Worm (Caenorhabditis elegans): ENCODE measurements around the gene attf-2.

Gene attf-2

DNA sequence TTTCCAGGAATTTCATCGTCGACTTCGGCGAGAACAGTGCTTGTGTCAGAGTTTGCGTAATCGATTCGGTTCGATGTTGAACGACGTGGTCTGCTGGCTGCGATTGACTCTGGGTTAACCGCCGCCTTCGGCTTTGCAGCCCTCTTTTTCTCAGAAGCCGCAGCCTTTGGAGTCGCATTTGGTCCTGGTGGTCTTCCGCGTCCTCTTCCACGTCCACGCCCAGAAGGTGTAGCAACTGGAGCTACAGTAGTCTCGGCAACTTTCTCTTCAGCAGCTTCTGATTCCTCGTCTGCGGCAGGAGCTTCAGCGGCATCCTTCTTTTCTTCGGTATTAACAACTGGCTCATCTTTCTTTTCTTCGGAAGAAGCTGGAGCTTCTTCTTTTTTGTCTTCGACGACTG is 1.1 kb downstream of the attf-2 start:
- TF ChIP-seq zip-8 (tag; optimal IDR thresholded peaks at IDR 0.05) (no peak), ces-1 (GFP tag; optimal IDR thresholded peaks at IDR 0.05) (no peak), ceh-43 (GFP tag; optimal IDR thresholded peaks at IDR 0.05) (no peak), lin-32 (GFP tag; optimal IDR thresholded peaks at IDR 0.05) (no peak), pha-4 (tag; optimal IDR thresholded peaks at IDR 0.05) (no peak), lin-13 (tag; optimal IDR thresholded peaks at IDR 0.05) (no peak), nhr-2 (tag; optimal IDR thresholded peaks at IDR 0.05) (no peak), mab-5 (tag; optimal IDR thresholded peaks at IDR 0.05) (no peak), nhr-12 (tag; optimal IDR thresholded peaks at IDR 0.05) (no peak), ceh-39 (tag; optimal IDR thresholded peaks at IDR 0.05) (no peak)

ce11 chrV:7193562-7193961 is 2.4 kb downstream of the attf-2 start, which contains the start of gene F09G2.8:
F09G2.8 (minus strand) TSS chrV:7193662.
- TF ChIP-seq unc-120 (tag; optimal IDR thresholded peaks at IDR 0.05; ENCODE audit: poor library complexity, severe bottlenecking) (no peak), lin-13 (tag; optimal IDR thresholded peaks at IDR 0.05) (no peak), nhr-28 (tag; optimal IDR thresholded peaks at IDR 0.05) (no peak), ham-2 (GFP tag; optimal IDR thresholded peaks at IDR 0.05) (no peak), elt-3 (tag; optimal IDR thresholded peaks at IDR 0.05) (no peak), lin-32 (GFP tag; optimal IDR thresholded peaks at IDR 0.05) (no peak)

DNA sequence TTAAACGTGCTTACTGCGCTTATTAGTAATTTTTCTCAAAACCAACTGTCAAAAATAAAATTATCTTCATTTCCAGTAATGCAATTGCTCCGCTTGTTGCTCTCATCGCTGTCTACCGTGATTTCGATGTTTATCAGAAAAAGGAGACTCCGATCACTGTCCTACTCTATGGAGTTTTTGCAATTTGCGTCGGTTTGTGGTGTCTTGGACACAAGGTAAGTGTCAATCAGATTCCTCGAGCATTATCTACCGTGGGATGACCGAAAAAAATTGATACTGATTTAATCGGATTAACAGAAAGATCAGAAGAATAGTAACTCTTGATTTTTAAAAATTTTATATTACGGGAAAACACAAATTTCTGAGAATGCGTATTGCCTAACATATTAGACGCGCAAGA is 8.6 kb downstream of the attf-2 start:
- TF ChIP-seq elt-3 (tag; optimal IDR thresholded peaks at IDR 0.05), result no peak

- TF ChIP-seq ces-1 (GFP tag; optimal IDR thresholded peaks at IDR 0.05), result no peak
- no peak for TF ChIP-seq zip-8 (tag; optimal IDR thresholded peaks at IDR 0.05)
- no peak for TF ChIP-seq flh-1 (GFP tag; optimal IDR thresholded peaks at IDR 0.05)
- TF ChIP-seq bed-3 (GFP tag; optimal IDR thresholded peaks at IDR 0.05), result no peak
- no peak for TF ChIP-seq lsy-2 (tag; optimal IDR thresholded peaks at IDR 0.05)
- no peak for TF ChIP-seq ham-2 (GFP tag; optimal IDR thresholded peaks at IDR 0.05)
- no peak for TF ChIP-seq pha-4 (tag; optimal IDR thresholded peaks at IDR 0.05)
- TF ChIP-seq lin-32 (GFP tag; optimal IDR thresholded peaks at IDR 0.05), result no peak
- TF ChIP-seq elt-1 (tag; optimal IDR thresholded peaks at IDR 0.05; ENCODE audit: borderline replicate concordance, insufficient read depth), result no peak
These were observed 9.3 kb downstream of the attf-2 start for ce11 chrV:7186599-7186998.

DNA sequence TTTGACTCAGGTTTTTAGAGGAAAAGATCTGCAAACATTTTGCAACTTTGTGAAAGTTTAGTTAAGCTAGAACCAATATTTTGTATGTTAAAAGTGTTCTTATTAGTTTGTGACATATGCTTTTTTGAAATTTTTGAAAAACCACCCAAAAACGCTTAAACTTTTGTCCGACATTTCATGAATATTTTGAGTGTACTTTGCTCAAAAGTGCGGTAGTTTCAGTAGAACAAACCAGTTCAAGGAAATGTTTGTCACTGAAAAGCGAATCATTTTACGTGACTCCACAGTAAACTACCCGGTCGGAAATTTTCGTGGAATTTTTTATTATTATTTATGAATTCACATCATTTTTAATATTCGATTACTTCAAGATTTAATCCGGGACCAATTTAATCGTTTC is 11.4 kb downstream of the attf-2 start, which contains the start of gene pitr-5:
Gene pitr-5, plus strand, starts transcription at position 301 of the 400 bp plus-strand sequence.
- TF ChIP-seq unc-120 (tag; optimal IDR thresholded peaks at IDR 0.05; ENCODE audit: poor library complexity, severe bottlenecking) (no peak), cnd-1 (tag; optimal IDR thresholded peaks at IDR 0.05) (no peak), M03D4.4 (tag; optimal IDR thresholded peaks at IDR 0.05) (no peak), lin-13 (tag; optimal IDR thresholded peaks at IDR 0.05) (no peak), elt-3 (tag; optimal IDR thresholded peaks at IDR 0.05) (no peak)

DNA sequence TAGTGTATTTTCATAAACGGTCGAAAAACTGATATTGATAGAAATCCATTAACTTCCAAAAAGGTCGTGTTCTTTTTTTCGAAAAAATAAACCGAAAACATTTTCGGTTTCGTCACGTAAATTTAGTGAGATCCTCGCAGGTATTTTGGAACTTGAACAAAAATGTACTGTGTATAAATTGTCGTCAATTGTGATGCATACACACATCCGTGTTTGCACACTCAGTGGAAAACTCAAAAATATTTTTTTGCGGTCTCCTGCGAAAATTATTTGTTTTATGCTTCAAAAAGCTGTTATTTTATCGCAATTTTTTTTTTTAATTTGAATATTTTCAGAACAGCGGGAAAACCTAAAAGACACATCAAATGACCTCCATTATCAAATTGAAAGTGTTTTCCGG is 17.1 kb downstream of the attf-2 start, which contains the start of gene cpsf-2:
Gene cpsf-2, plus strand, starts transcription at position 330 of the 400 bp plus-strand sequence.
- peak; percentile 9 for TF ChIP-seq nhr-237 (tag; optimal IDR thresholded peaks at IDR 0.05)
- no peak for TF ChIP-seq mls-2 (tag; optimal IDR thresholded peaks at IDR 0.05)

DNA sequence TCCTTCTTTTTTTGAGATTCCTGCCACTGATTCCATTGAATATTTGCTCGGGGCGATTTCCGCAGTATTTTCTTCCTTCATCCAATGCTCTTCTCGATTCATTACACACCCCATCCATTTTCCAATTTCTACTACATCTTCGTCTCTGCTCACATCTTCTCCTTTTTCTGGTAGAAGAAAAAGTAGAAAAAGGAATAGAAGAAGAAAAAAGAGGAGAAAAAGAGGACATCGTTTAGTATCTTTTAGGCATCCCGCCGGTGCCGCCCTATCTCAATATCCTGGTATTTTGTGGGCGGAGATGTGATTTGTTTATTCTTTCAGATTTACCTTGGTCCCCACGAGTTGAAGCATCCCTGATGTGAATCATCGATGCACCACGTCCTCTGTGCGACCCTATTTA is 20.7 kb downstream of the attf-2 start, which contains the start of gene lgc-39:
Gene lgc-39, plus strand, starts transcription at position 301 of the 400 bp plus-strand sequence.
- TF ChIP-seq drap-1 (GFP tag; optimal IDR thresholded peaks at IDR 0.05), result no peak
- TF ChIP-seq bed-3 (GFP tag; optimal IDR thresholded peaks at IDR 0.05), result no peak
- TF ChIP-seq pha-4 (tag; optimal IDR thresholded peaks at IDR 0.05), result no peak
- TF ChIP-seq lin-32 (GFP tag; optimal IDR thresholded peaks at IDR 0.05), result no peak
- TF ChIP-seq unc-120 (tag; optimal IDR thresholded peaks at IDR 0.05; ENCODE audit: poor library complexity, severe bottlenecking), result no peak
- no peak for TF ChIP-seq unc-62 (GFP tag; optimal IDR thresholded peaks at IDR 0.05)
- no peak for TF ChIP-seq nhr-2 (tag; optimal IDR thresholded peaks at IDR 0.05)
- no peak for TF ChIP-seq elt-1 (tag; optimal IDR thresholded peaks at IDR 0.05; ENCODE audit: borderline replicate concordance, insufficient read depth)
- TF ChIP-seq lsy-2 (tag; optimal IDR thresholded peaks at IDR 0.05), result no peak
- no peak for TF ChIP-seq sptf-1 (tag; optimal IDR thresholded peaks at IDR 0.05)
- no peak for TF ChIP-seq snpc-4 (tag; optimal IDR thresholded peaks at IDR 0.05)
- TF ChIP-seq sem-2 (GFP tag; optimal IDR thresholded peaks at IDR 0.05), result no peak
- TF ChIP-seq cnd-1 (tag; optimal IDR thresholded peaks at IDR 0.05), result no peak
- no peak for TF ChIP-seq M03D4.4 (tag; optimal IDR thresholded peaks at IDR 0.05)
- no peak for TF ChIP-seq nhr-12 (tag; optimal IDR thresholded peaks at IDR 0.05)
- TF ChIP-seq ceh-39 (tag; optimal IDR thresholded peaks at IDR 0.05), result no peak
- TF ChIP-seq nhr-237 (tag; optimal IDR thresholded peaks at IDR 0.05), result no peak
- TF ChIP-seq elt-3 (tag; optimal IDR thresholded peaks at IDR 0.05), result no peak
- no peak for TF ChIP-seq mep-1 (tag; optimal IDR thresholded peaks at IDR 0.05)
- TF ChIP-seq mls-2 (tag; optimal IDR thresholded peaks at IDR 0.05), result no peak

Measured in whole organism, mixed stage, embryonic.